Worm (Caenorhabditis elegans) whole organism, L4 larva: ENCODE data around the gene pup-2.

ENCODE experiments used
- D1046.2 ChIP-seq: fragments of 200-800 bp; sonication (Bioruptor generic); IDR thresholded peaks from 2 replicates; pipeline ENCODE4 v1.3.6; 2022; ENCODE audit warnings: missing genetic modification characterization, missing compliant biosample characterization
- F10B5.3 ChIP-seq: sonication (generic microtip); optimal IDR thresholded peaks from 2 replicates; lab custom pipeline; 2016; ENCODE audit warnings: mild to moderate bottlenecking, missing genetic modification characterization, missing compliant biosample characterization
- Y48G9A.11 ChIP-seq: fragments of 200-800 bp; sonication (Bioruptor generic); IDR thresholded peaks from 2 replicates; pipeline ENCODE4 v1.3.6; 2022; ENCODE audit warnings: missing genetic modification reagents, missing genetic modification characterization, missing compliant biosample characterization
- Y75B8A.6 ChIP-seq: fragments of 200-800 bp; sonication (Bioruptor generic); IDR thresholded peaks from 2 replicates; pipeline ENCODE4 v1.3.6; 2022; ENCODE audit warnings: missing genetic modification reagents, missing genetic modification characterization, missing compliant biosample characterization
- aha-1 ChIP-seq: fragments of 150-350 bp; peaks from one replicate; lab custom pipeline; 2014; ENCODE audit warnings: missing biosample characterization, missing genetic modification characterization
- aly-2 ChIP-seq: sonication (generic microtip); optimal IDR thresholded peaks from 2 replicates; lab custom pipeline; 2018; ENCODE audit warnings: missing biosample characterization, missing genetic modification characterization
- ama-1 ChIP-seq: fragments of 150-350 bp; optimal IDR thresholded peaks from 2 replicates; lab custom pipeline; 2014; ENCODE audit warnings: inconsistent platforms, mixed read lengths
- ceh-20 ChIP-seq: fragments of 200-800 bp; sonication (Bioruptor generic); IDR thresholded peaks from 2 replicates; pipeline ENCODE4 v1.3.6; 2022; ENCODE audit warnings: missing genetic modification reagents, missing genetic modification characterization, missing compliant biosample characterization
- ceh-28 ChIP-seq: fragments of 150-350 bp; optimal IDR thresholded peaks from 2 replicates; lab custom pipeline; 2014; ENCODE audit warnings: missing biosample characterization, missing genetic modification reagents, missing genetic modification characterization
- ceh-44 ChIP-seq: fragments of 200-800 bp; sonication (Bioruptor generic); IDR thresholded peaks from 2 replicates; pipeline ENCODE4 v1.3.6; 2022; ENCODE audit warnings: missing genetic modification reagents, missing genetic modification characterization, missing compliant biosample characterization
- ceh-82 ChIP-seq: sonication (generic microtip); optimal IDR thresholded peaks from 2 replicates; lab custom pipeline; 2017; ENCODE audit warnings: missing biosample characterization, missing genetic modification characterization
- cey-2 ChIP-seq: sonication (generic microtip); optimal IDR thresholded peaks from 3 replicates; lab custom pipeline; 2017; ENCODE audit warnings: missing genetic modification characterization, mild to moderate bottlenecking, missing compliant biosample characterization, antibody characterized with exemption, borderline replicate concordance; ENCODE audit not compliant: insufficient read depth
- ctbp-1 ChIP-seq: fragments of 200-800 bp; sonication (Bioruptor generic); IDR thresholded peaks from 2 replicates; pipeline ENCODE4 v1.3.6; 2022; ENCODE audit warnings: missing genetic modification reagents, missing genetic modification characterization, missing compliant biosample characterization
- daf-12 ChIP-seq: fragments of 150-350 bp; optimal IDR thresholded peaks from 2 replicates; lab custom pipeline; 2014; ENCODE audit warnings: missing biosample characterization, missing genetic modification reagents, missing genetic modification characterization
- daf-16 ChIP-seq, 3 experiments: sonication (generic microtip); optimal IDR thresholded peaks; 2 replicates each; lab custom pipeline; 2016 to 2017; ENCODE audit warnings: missing genetic modification characterization in 3 of 3, missing genetic modification reagents in 3 of 3, mild to moderate bottlenecking in 2 of 3, missing compliant biosample characterization in 2 of 3, missing biosample characterization in 1 of 3, moderate library complexity in 1 of 3
- daf-19 ChIP-seq: fragments of 200-800 bp; sonication (Bioruptor generic); conservative IDR thresholded peaks from 2 replicates; pipeline ENCODE4 v1.3.6; 2022; ENCODE audit warnings: missing genetic modification characterization, missing compliant biosample characterization
- daf-8 ChIP-seq: fragments of 200-800 bp; sonication (Bioruptor generic); IDR thresholded peaks from 2 replicates; pipeline ENCODE4 v1.3.6; 2022; ENCODE audit warnings: missing genetic modification characterization, missing compliant biosample characterization
- dmd-6 ChIP-seq: fragments of 200-800 bp; sonication (Bioruptor generic); IDR thresholded peaks from 2 replicates; pipeline ENCODE4 v1.3.6; 2022; ENCODE audit warnings: missing genetic modification reagents, missing genetic modification characterization, missing compliant biosample characterization
- dmd-8 ChIP-seq: fragments of 200-800 bp; sonication (Bioruptor generic); IDR thresholded peaks from 2 replicates; pipeline ENCODE4 v1.3.6; 2022; ENCODE audit warnings: missing genetic modification characterization, missing compliant biosample characterization
- dpl-1 ChIP-seq: fragments of 150-350 bp; optimal IDR thresholded peaks from 2 replicates; lab custom pipeline; 2014; ENCODE audit warnings: missing biosample characterization, missing genetic modification reagents, missing genetic modification characterization
- dve-1 ChIP-seq: sonication (generic microtip); optimal IDR thresholded peaks from 2 replicates; lab custom pipeline; 2017; ENCODE audit warnings: antibody characterized with exemption, mild to moderate bottlenecking, missing genetic modification characterization, missing compliant biosample characterization; ENCODE audit not compliant: insufficient read depth
- fos-1 ChIP-seq: fragments of 150-350 bp; optimal IDR thresholded peaks from 2 replicates; lab custom pipeline; 2014; ENCODE audit warnings: missing biosample characterization, missing genetic modification characterization
- hlh-11 ChIP-seq: fragments of 200-800 bp; sonication (Bioruptor generic); optimal IDR thresholded peaks from 2 replicates; lab custom pipeline; 2018; ENCODE audit warnings: mild to moderate bottlenecking, missing genetic modification characterization, missing compliant biosample characterization
- jun-1 ChIP-seq: fragments of 150-350 bp; optimal IDR thresholded peaks from 2 replicates; lab custom pipeline; 2014; ENCODE audit warnings: missing biosample characterization, missing genetic modification reagents, missing genetic modification characterization
- lin-1 ChIP-seq: fragments of 200-800 bp; sonication (Bioruptor generic); IDR thresholded peaks from 2 replicates; pipeline ENCODE4 v1.3.6; 2022; ENCODE audit warnings: missing genetic modification reagents, missing genetic modification characterization, missing compliant biosample characterization
- lin-15B ChIP-seq: fragments of 150-350 bp; sonication (generic microtip); optimal IDR thresholded peaks from 3 replicates; lab custom pipeline; 2014; ENCODE audit warnings: missing biosample characterization, missing genetic modification characterization
- lin-38 ChIP-seq: fragments of 200-800 bp; sonication (Bioruptor generic); IDR thresholded peaks from 2 replicates; pipeline ENCODE4 v1.3.6; 2022; ENCODE audit warnings: missing genetic modification reagents, missing genetic modification characterization, missing compliant biosample characterization
- lir-3 ChIP-seq: sonication (generic microtip); optimal IDR thresholded peaks from 2 replicates; lab custom pipeline; 2016; ENCODE audit warnings: mild to moderate bottlenecking, missing genetic modification characterization, missing compliant biosample characterization
- mep-1 ChIP-seq: fragments of 150-350 bp; sonication (generic microtip); optimal IDR thresholded peaks from 3 replicates; lab custom pipeline; 2014; ENCODE audit warnings: missing biosample characterization, missing genetic modification characterization
- mxl-3 ChIP-seq: fragments of 200-800 bp; sonication (Bioruptor generic); optimal IDR thresholded peaks from 2 replicates; lab custom pipeline; 2018; ENCODE audit warnings: mild to moderate bottlenecking, missing genetic modification characterization, missing compliant biosample characterization
- nhr-10 ChIP-seq: fragments of 150-350 bp; optimal IDR thresholded peaks from 2 replicates; lab custom pipeline; 2014; ENCODE audit warnings: missing biosample characterization, missing genetic modification characterization
- nhr-11 ChIP-seq: fragments of 150-350 bp; optimal IDR thresholded peaks from 2 replicates; lab custom pipeline; 2014; ENCODE audit warnings: missing biosample characterization, missing genetic modification characterization
- nhr-28 ChIP-seq: fragments of 150-350 bp; optimal IDR thresholded peaks from 2 replicates; lab custom pipeline; 2014; ENCODE audit warnings: missing biosample characterization, missing genetic modification characterization
- nhr-76 ChIP-seq: fragments of 150-350 bp; optimal IDR thresholded peaks from 2 replicates; lab custom pipeline; 2014; ENCODE audit warnings: missing biosample characterization, missing genetic modification characterization
- pha-4 ChIP-seq, 2 experiments: fragments of 150-350 bp in 1 of 2; fragments of 200-800 bp in 1 of 2; sonication (Bioruptor generic) in 1 of 2; IDR thresholded peaks in 1 of 2; optimal IDR thresholded peaks in 1 of 2; 2 replicates each; pipeline versions ENCODE4 v1.3.6 to Lab custom; 2014 to 2022; ENCODE audit warnings: missing genetic modification characterization in 2 of 2, missing genetic modification reagents in 2 of 2, missing biosample characterization in 1 of 2, missing compliant biosample characterization in 1 of 2
- php-3 ChIP-seq: fragments of 200-800 bp; sonication (Bioruptor generic); IDR thresholded peaks from 2 replicates; pipeline ENCODE4 v1.3.6; 2022; ENCODE audit warnings: missing genetic modification reagents, missing genetic modification characterization, missing compliant biosample characterization
- pqm-1 ChIP-seq: sonication (generic microtip); optimal IDR thresholded peaks from 2 replicates; lab custom pipeline; 2017; ENCODE audit warnings: missing biosample characterization, missing genetic modification characterization
- rbr-2 ChIP-seq: sonication (generic microtip); optimal IDR thresholded peaks from 2 replicates; lab custom pipeline; 2016; ENCODE audit warnings: missing genotype, missing genetic modification characterization, missing compliant biosample characterization
- set-16 ChIP-seq: fragments of 200-800 bp; sonication (Bioruptor generic); IDR thresholded peaks from 2 replicates; pipeline ENCODE4 v1.3.6; 2022; ENCODE audit warnings: missing genetic modification reagents, missing genetic modification characterization, missing compliant biosample characterization
- skn-1 ChIP-seq: fragments of 150-350 bp; optimal IDR thresholded peaks from 2 replicates; lab custom pipeline; 2014; ENCODE audit warnings: missing biosample characterization, missing genetic modification characterization
- snpc-1.2 ChIP-seq: fragments of 200-800 bp; sonication (Bioruptor generic); IDR thresholded peaks from 2 replicates; pipeline ENCODE4 v1.3.6; 2022; ENCODE audit warnings: missing genetic modification reagents, missing genetic modification characterization, missing compliant biosample characterization
- spr-1 ChIP-seq: sonication (generic microtip); optimal IDR thresholded peaks from 2 replicates; lab custom pipeline; 2016; ENCODE audit warnings: mild to moderate bottlenecking, missing genetic modification characterization, missing compliant biosample characterization
- tra-1 ChIP-seq: fragments of 200-800 bp; sonication (Bioruptor generic); IDR thresholded peaks from 2 replicates; pipeline ENCODE4 v1.3.6; 2022; ENCODE audit warnings: missing genetic modification reagents, missing genetic modification characterization, missing compliant biosample characterization
- unc-62 ChIP-seq, 3 experiments: fragments of 150-350 bp in 1 of 3; sonication (generic microtip); optimal IDR thresholded peaks in 2 of 3; peaks in 1 of 3; 1 replicate in 1 of 3; 2 replicates in 2 of 3; lab custom pipeline; 2014 to 2017; ENCODE audit warnings: missing biosample characterization in 3 of 3, missing genetic modification characterization in 3 of 3, missing genetic modification reagents in 3 of 3, missing genotype in 1 of 3
- vab-7 ChIP-seq: fragments of 200-800 bp; sonication (Bioruptor generic); IDR thresholded peaks from 2 replicates; pipeline ENCODE4 v1.3.6; 2022; ENCODE audit warnings: missing genetic modification reagents, missing genetic modification characterization, missing compliant biosample characterization
- zag-1 ChIP-seq: fragments of 150-350 bp; optimal IDR thresholded peaks from 2 replicates; lab custom pipeline; 2014; ENCODE audit warnings: missing biosample characterization, missing genetic modification characterization
- zfp-2 ChIP-seq: sonication (generic microtip); optimal IDR thresholded peaks from 2 replicates; lab custom pipeline; 2016; ENCODE audit warnings: mild to moderate bottlenecking, missing genetic modification characterization, missing compliant biosample characterization
- zfp-3 ChIP-seq: fragments of 200-800 bp; sonication (Bioruptor generic); conservative IDR thresholded peaks from 2 replicates; pipeline ENCODE4 v1.3.6; 2022; ENCODE audit warnings: missing genetic modification reagents, missing genetic modification characterization, missing compliant biosample characterization
- zip-11 ChIP-seq: fragments of 200-800 bp; sonication (Bioruptor generic); IDR thresholded peaks from 2 replicates; pipeline ENCODE4 v1.3.6; 2022; ENCODE audit warnings: missing genetic modification characterization, missing compliant biosample characterization

pup-2 gene

DNA sequence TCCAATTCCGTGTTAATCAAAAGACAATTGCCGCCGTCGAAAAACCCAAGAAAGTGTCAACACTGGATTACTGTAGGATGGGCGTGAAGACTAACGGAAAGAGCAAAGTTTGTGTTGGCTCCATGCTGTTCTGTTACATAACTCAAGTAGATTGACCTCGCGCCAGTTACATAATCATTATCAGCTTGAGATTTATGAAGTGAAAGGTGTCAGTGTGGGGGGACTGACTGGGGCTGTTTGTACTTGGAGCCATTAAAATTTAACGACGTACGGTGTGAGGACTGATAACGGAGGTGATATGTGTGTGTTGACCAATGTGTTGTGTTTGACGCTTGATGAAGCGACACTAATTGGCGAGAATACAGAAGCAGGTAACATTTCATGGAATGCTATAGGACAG, 39.0 kb upstream of the pup-2 start:
- TF ChIP-seq zfp-3 (GFP tag; lab: Robert Waterston, UW) (no peak), nhr-28 (tag; lab: Kevin White, UChicago) (peak; percentile 48), dmd-6 (GFP tag; lab: Robert Waterston, UW) (peak; percentile 65), ceh-28 (tag; lab: Kevin White, UChicago) (no peak), lin-38 (GFP tag; lab: Robert Waterston, UW) (no peak), hlh-11 (tag; lab: Kevin White, UChicago) (peak; percentile 65), pqm-1 (tag; lab: Kevin White, UChicago) (peak; percentile 39), dpl-1 (GFP tag; lab: Kevin White, UChicago) (no peak), Y48G9A.11 (GFP tag; lab: Robert Waterston, UW) (no peak), ceh-44 (no peak), tra-1 (peak; percentile 78), daf-8 (GFP tag; lab: Robert Waterston, UW) (no peak), php-3 (peak; percentile 98), rbr-2 (tag; lab: Kevin White, UChicago) (no peak), aha-1 (tag; lab: Kevin White, UChicago) (no peak), ceh-82 (no peak), fos-1 (tag; lab: Kevin White, UChicago) (no peak), unc-62 (GFP tag; optimal IDR thresholded peaks at IDR 0.05 in 1 of 2; lab: Kevin White, UChicago) (peak in 1 of 2 experiments; percentile 70), unc-62 (tag; optimal IDR thresholded peaks at IDR 0.05; lab: Kevin White, UChicago) (no peak), dve-1 (tag; lab: Kevin White, UChicago) (peak; percentile 71), F10B5.3 (no peak), daf-12 (no peak), nhr-10 (tag; lab: Kevin White, UChicago) (no peak), ceh-20 (GFP tag; lab: Robert Waterston, UW) (peak; percentile 84), Y75B8A.6 (GFP tag; lab: Robert Waterston, UW) (no peak), mxl-3 (GFP tag; lab: Kevin White, UChicago) (peak; percentile 33), daf-19 (GFP tag; lab: Robert Waterston, UW) (no peak), zag-1 (tag; lab: Kevin White, UChicago) (no peak), daf-16 (GFP tag; optimal IDR thresholded peaks at IDR 0.05; lab: Kevin White, UChicago) (no peak), daf-16 (tag; optimal IDR thresholded peaks at IDR 0.05; lab: Kevin White, UChicago) (peak; percentile 86), skn-1 (tag; lab: Kevin White, UChicago) (no peak), zip-11 (GFP tag; lab: Robert Waterston, UW) (no peak), cey-2 (tag; lab: Kevin White, UChicago) (no peak), vab-7 (GFP tag; lab: Robert Waterston, UW) (no peak), nhr-11 (no peak), lin-1 (GFP tag; lab: Robert Waterston, UW) (0 out of 2 replicates have a peak, but pooled peaks have one; percentile 22), pha-4 (GFP tag; IDR thresholded peaks at IDR 0.05; lab: Robert Waterston, UW) (no peak), pha-4 (tag; optimal IDR thresholded peaks at IDR 0.05; lab: Kevin White, UChicago) (no peak), lir-3 (tag; lab: Kevin White, UChicago) (no peak), spr-1 (tag; lab: Kevin White, UChicago) (no peak), aly-2 (tag; lab: Kevin White, UChicago) (no peak), zfp-2 (tag; lab: Kevin White, UChicago) (no peak), nhr-76 (no peak), snpc-1.2 (GFP tag; lab: Robert Waterston, UW) (no peak), lin-15B (tag; lab: Kevin White, UChicago) (no peak), set-16 (GFP tag; lab: Robert Waterston, UW) (no peak), ctbp-1 (no peak), dmd-8 (GFP tag; lab: Robert Waterston, UW) (no peak), mep-1 (tag; lab: Kevin White, UChicago) (no peak), jun-1 (no peak), D1046.2 (no peak), ama-1 (lab: Kevin White, UChicago) (no peak)
- TF ChIP-seq, all 104 proteins: peak for 12
